Worm (Caenorhabditis elegans) whole organism, young adult: ENCODE results near the gene pqn-10.

Experiments used
- C17E4.6 ChIP-seq: fragments of 200-800 bp; sonication (Bioruptor generic); IDR thresholded peaks from 2 replicates; pipeline ENCODE4 v1.3.6; 2022; ENCODE audit warnings: missing genetic modification reagents, missing genetic modification characterization, missing compliant biosample characterization
- ama-1 ChIP-seq, 3 experiments: fragments of 150-350 bp in 1 of 3; sonication (generic microtip) in 2 of 3; optimal IDR thresholded peaks; 2 replicates each; lab custom pipeline; 2014 to 2018; ENCODE audit warnings: missing biosample characterization in 2 of 3, missing genetic modification characterization in 2 of 3, missing genetic modification reagents in 2 of 3
- ceh-100 ChIP-seq: fragments of 200-800 bp; sonication (Bioruptor generic); IDR thresholded peaks from 2 replicates; pipeline ENCODE4 v1.3.6; 2022; ENCODE audit warnings: missing genetic modification reagents, missing genetic modification characterization, missing compliant biosample characterization
- die-1 ChIP-seq: sonication (generic microtip); optimal IDR thresholded peaks from 2 replicates; lab custom pipeline; 2016; ENCODE audit warnings: missing genotype, mild to moderate bottlenecking, missing genetic modification characterization, missing compliant biosample characterization
- dpff-1 ChIP-seq: sonication (generic microtip); optimal IDR thresholded peaks from 2 replicates; lab custom pipeline; 2017; ENCODE audit warnings: mild to moderate bottlenecking, missing genetic modification characterization, missing compliant biosample characterization
- ets-4 ChIP-seq: fragments of 200-800 bp; sonication (Bioruptor generic); optimal IDR thresholded peaks from 2 replicates; lab custom pipeline; 2018; ENCODE audit warnings: mild to moderate bottlenecking, missing genetic modification characterization, missing compliant biosample characterization
- lin-35 ChIP-seq, 3 experiments: fragments of 150-350 bp in 2 of 3; sonication (generic microtip) in 1 of 3; optimal IDR thresholded peaks; 2 replicates each; lab custom pipeline; 2014 to 2018; ENCODE audit warnings: missing biosample characterization in 3 of 3, missing genetic modification characterization in 3 of 3, missing genetic modification reagents in 3 of 3
- lin-40 ChIP-seq: sonication (generic microtip); optimal IDR thresholded peaks from 2 replicates; lab custom pipeline; 2016; ENCODE audit warnings: missing genetic modification characterization, mild to moderate bottlenecking, missing compliant biosample characterization, missing genotype, missing genetic modification reagents
- madf-10 ChIP-seq: sonication (generic microtip); optimal IDR thresholded peaks from 2 replicates; lab custom pipeline; 2016; ENCODE audit warnings: mild to moderate bottlenecking, missing genetic modification characterization, missing compliant biosample characterization
- nfya-2 ChIP-seq: fragments of 200-800 bp; sonication (Bioruptor generic); IDR thresholded peaks from 2 replicates; pipeline ENCODE4 v1.3.6; 2022; ENCODE audit warnings: missing genetic modification reagents, missing genetic modification characterization, missing compliant biosample characterization
- nhr-27 ChIP-seq: fragments of 200-800 bp; sonication (Bioruptor generic); optimal IDR thresholded peaks from 2 replicates; lab custom pipeline; 2018; ENCODE audit warnings: mild to moderate bottlenecking, missing genetic modification characterization, moderate library complexity, missing compliant biosample characterization
- pha-4 ChIP-seq: fragments of 150-350 bp; sonication (generic microtip); optimal IDR thresholded peaks from 2 replicates; lab custom pipeline; 2014; ENCODE audit warnings: missing biosample characterization, missing genetic modification reagents, missing genetic modification characterization
- snpc-1.3 ChIP-seq: sonication (generic microtip); optimal IDR thresholded peaks from 2 replicates; lab custom pipeline; 2017; ENCODE audit warnings: missing genetic modification characterization, mild to moderate bottlenecking, missing compliant biosample characterization, antibody characterized with exemption, moderate library complexity, missing genotype, missing genetic modification reagents; ENCODE audit not compliant: insufficient read depth
- unc-130 ChIP-seq: sonication (generic microtip); optimal IDR thresholded peaks from 2 replicates; lab custom pipeline; 2016; ENCODE audit warnings: missing genetic modification reagents, missing genetic modification characterization, missing compliant biosample characterization

- TF ChIP-seq pha-4 (tag; lab: Kevin White, UChicago) (no peak), lin-40 (tag; lab: Kevin White, UChicago) (no peak), die-1 (tag; lab: Kevin White, UChicago) (no peak), unc-130 (no peak), ets-4 (no peak), nfya-2 (GFP tag; lab: Robert Waterston, UW) (no peak), nhr-27 (tag; lab: Kevin White, UChicago) (no peak), ama-1 (optimal IDR thresholded peaks at IDR 0.05; lab: Kevin White, UChicago) (no peak), ama-1 (GFP tag; optimal IDR thresholded peaks at IDR 0.05; lab: Kevin White, UChicago) (no peak), snpc-1.3 (tag; lab: Kevin White, UChicago) (no peak), madf-10 (tag; lab: Kevin White, UChicago) (no peak), dpff-1 (tag; lab: Kevin White, UChicago) (no peak), lin-35 (GFP tag; optimal IDR thresholded peaks at IDR 0.05; lab: Kevin White, UChicago) (no peak), C17E4.6 (GFP tag; lab: Robert Waterston, UW) (no peak), ceh-100 (no peak)
Observed at ce11 chrIII:6492807-6493206, 35.2 kb upstream of the pqn-10 start, which contains the start of gene srb-11.
